Fruit fly (Drosophila melanogaster): ENCODE measurements around the gene MED30.

DNA sequence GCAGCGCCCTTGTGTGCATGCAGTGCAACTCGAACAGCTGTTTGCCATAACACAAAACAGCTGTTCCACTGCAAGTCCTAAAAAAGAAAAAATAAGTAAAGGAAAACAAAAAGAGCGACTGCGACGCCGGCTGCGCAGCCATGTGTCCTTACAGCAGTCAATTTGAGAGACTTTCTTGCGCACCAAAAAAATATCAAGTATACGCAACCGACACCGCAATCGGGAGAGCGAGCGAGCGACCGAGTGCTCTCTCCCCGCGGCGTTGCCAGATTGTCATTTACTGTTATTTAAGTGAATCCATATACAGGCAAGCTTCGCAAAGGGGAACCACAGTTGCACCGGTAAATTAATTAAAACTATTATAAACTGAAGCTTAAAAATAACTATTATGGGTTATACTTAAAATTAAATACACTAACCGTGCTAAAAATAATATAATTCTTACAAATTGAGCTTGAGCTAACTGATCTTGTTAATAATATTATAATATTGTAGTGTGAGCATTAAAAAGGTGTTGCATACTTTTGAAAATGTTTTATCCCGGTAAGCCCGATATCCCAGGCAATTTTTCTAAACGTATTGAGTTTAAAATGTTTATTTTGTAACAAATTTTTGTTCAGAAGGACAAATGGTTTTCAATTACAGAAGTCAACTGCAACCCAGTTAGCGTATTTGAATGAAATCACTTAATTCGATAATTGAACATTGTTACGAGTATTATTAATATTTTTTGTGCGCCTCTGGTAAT lies 23.8 kb downstream of the MED30 start:
- TF ChIP-seq CG8478 (optimal IDR thresholded peaks at IDR 0.05), result no peak
- no peak for TF ChIP-seq CTCF (optimal IDR thresholded peaks at IDR 0.05)
